Worm (Caenorhabditis elegans) whole organism, late embryonic: ENCODE data around the gene gpa-7.

ENCODE experiments used
- C08G9.2 ChIP-seq: sonication (generic microtip); optimal IDR thresholded peaks from 2 replicates; lab custom pipeline; 2016; ENCODE audit warnings: mild to moderate bottlenecking, missing genetic modification characterization, moderate library complexity, missing compliant biosample characterization
- C38D4.7 ChIP-seq: fragments of 200-800 bp; sonication (Bioruptor generic); optimal IDR thresholded peaks from 2 replicates; lab custom pipeline; 2018; ENCODE audit warnings: mild to moderate bottlenecking, missing genetic modification characterization, moderate library complexity, missing compliant biosample characterization
- F13H6.1 ChIP-seq: sonication (generic microtip); optimal IDR thresholded peaks from 2 replicates; lab custom pipeline; 2016; ENCODE audit warnings: missing genetic modification characterization, missing compliant biosample characterization
- K02D7.2 ChIP-seq: sonication (generic microtip); optimal IDR thresholded peaks from 2 replicates; lab custom pipeline; 2017; ENCODE audit warnings: mild to moderate bottlenecking, missing genetic modification characterization, missing compliant biosample characterization
- K09A11.1 ChIP-seq: sonication (generic microtip); optimal IDR thresholded peaks from 2 replicates; lab custom pipeline; 2017; ENCODE audit warnings: antibody characterized with exemption, mild to moderate bottlenecking, missing genetic modification characterization, missing compliant biosample characterization; ENCODE audit not compliant: insufficient read depth
- T23F11.4 ChIP-seq: fragments of 200-800 bp; sonication (Bioruptor generic); optimal IDR thresholded peaks from 2 replicates; lab custom pipeline; 2018; ENCODE audit warnings: mild to moderate bottlenecking, missing genetic modification characterization, missing compliant biosample characterization
- ahr-1 ChIP-seq: sonication (generic microtip); optimal IDR thresholded peaks from 2 replicates; lab custom pipeline; 2016; ENCODE audit warnings: missing genetic modification characterization, missing compliant biosample characterization
- ama-1 ChIP-seq: fragments of 150-350 bp; optimal IDR thresholded peaks from 2 replicates; lab custom pipeline; 2014
- ceh-18 ChIP-seq: sonication (generic microtip); optimal IDR thresholded peaks from 2 replicates; lab custom pipeline; 2016; ENCODE audit warnings: missing genetic modification characterization, missing compliant biosample characterization
- ceh-2 ChIP-seq: sonication (generic microtip); optimal IDR thresholded peaks from 2 replicates; lab custom pipeline; 2016; ENCODE audit warnings: missing genotype, missing genetic modification characterization, missing compliant biosample characterization
- ceh-22 ChIP-seq: sonication (generic microtip); optimal IDR thresholded peaks from 2 replicates; lab custom pipeline; 2017; ENCODE audit warnings: missing biosample characterization, missing genetic modification characterization
- ceh-24 ChIP-seq: sonication (generic microtip); optimal IDR thresholded peaks from 2 replicates; lab custom pipeline; 2016; ENCODE audit warnings: mild to moderate bottlenecking, missing genetic modification characterization, missing compliant biosample characterization
- ceh-30 ChIP-seq: fragments of 150-350 bp; optimal IDR thresholded peaks from 2 replicates; lab custom pipeline; 2014; ENCODE audit warnings: missing biosample characterization, missing genetic modification characterization
- ceh-31 ChIP-seq: sonication (generic microtip); optimal IDR thresholded peaks from 2 replicates; lab custom pipeline; 2016; ENCODE audit warnings: missing genetic modification characterization, missing compliant biosample characterization
- ceh-34 ChIP-seq: sonication (generic microtip); optimal IDR thresholded peaks from 2 replicates; lab custom pipeline; 2016; ENCODE audit warnings: mild to moderate bottlenecking, missing genetic modification characterization, missing compliant biosample characterization
- ceh-45 ChIP-seq: fragments of 200-800 bp; sonication (Bioruptor generic); IDR thresholded peaks from 2 replicates; pipeline ENCODE4 v1.3.6; 2022; ENCODE audit warnings: missing genetic modification reagents, missing genetic modification characterization, missing compliant biosample characterization
- ceh-48 ChIP-seq: sonication (generic microtip); optimal IDR thresholded peaks from 2 replicates; lab custom pipeline; 2016; ENCODE audit warnings: missing genetic modification characterization, inconsistent platforms, missing compliant biosample characterization
- ceh-6 ChIP-seq: fragments of 200-800 bp; sonication (Bioruptor generic); optimal IDR thresholded peaks from 2 replicates; lab custom pipeline; 2018; ENCODE audit warnings: mild to moderate bottlenecking, missing genetic modification characterization, missing compliant biosample characterization
- ceh-9 ChIP-seq: sonication (generic microtip); optimal IDR thresholded peaks from 2 replicates; lab custom pipeline; 2016; ENCODE audit warnings: mild to moderate bottlenecking, missing genetic modification characterization, inconsistent platforms, missing compliant biosample characterization
- che-1 ChIP-seq: sonication (generic microtip); optimal IDR thresholded peaks from 2 replicates; lab custom pipeline; 2016; ENCODE audit warnings: mild to moderate bottlenecking, missing genetic modification characterization, missing compliant biosample characterization
- elt-2 ChIP-seq: sonication (generic microtip); optimal IDR thresholded peaks from 2 replicates; lab custom pipeline; 2016; ENCODE audit warnings: missing genetic modification reagents, missing genetic modification characterization, missing compliant biosample characterization
- ets-4 ChIP-seq: sonication (generic microtip); optimal IDR thresholded peaks from 2 replicates; lab custom pipeline; 2016; ENCODE audit warnings: missing genetic modification characterization, missing compliant biosample characterization
- fkh-10 ChIP-seq: fragments of 150-350 bp; optimal IDR thresholded peaks from 2 replicates; lab custom pipeline; 2014; ENCODE audit warnings: missing biosample characterization, missing genetic modification reagents, missing genetic modification characterization
- fkh-6 ChIP-seq: sonication (generic microtip); optimal IDR thresholded peaks from 2 replicates; lab custom pipeline; 2016; ENCODE audit warnings: missing genetic modification characterization, missing compliant biosample characterization
- hlh-30 ChIP-seq: sonication (generic microtip); optimal IDR thresholded peaks from 2 replicates; lab custom pipeline; 2017; ENCODE audit warnings: antibody characterized with exemption, missing genetic modification characterization, missing compliant biosample characterization; ENCODE audit not compliant: insufficient read depth
- hlh-8 ChIP-seq: sonication (generic microtip); optimal IDR thresholded peaks from 2 replicates; lab custom pipeline; 2016; ENCODE audit warnings: missing genotype, missing genetic modification characterization, missing compliant biosample characterization
- nfya-1 ChIP-seq: sonication (generic microtip); optimal IDR thresholded peaks from 2 replicates; lab custom pipeline; 2017; ENCODE audit warnings: missing genetic modification characterization, mild to moderate bottlenecking, missing compliant biosample characterization, antibody characterized with exemption, moderate library complexity
- npax-4 ChIP-seq: sonication (generic microtip); optimal IDR thresholded peaks from 2 replicates; lab custom pipeline; 2016; ENCODE audit warnings: missing genetic modification characterization, missing compliant biosample characterization
- pag-3 ChIP-seq: sonication (generic microtip); optimal IDR thresholded peaks from 2 replicates; lab custom pipeline; 2016; ENCODE audit warnings: missing compliant biosample characterization, missing genetic modification characterization, borderline replicate concordance
- pat-9 ChIP-seq: fragments of 200-800 bp; sonication (Bioruptor generic); optimal IDR thresholded peaks from 2 replicates; lab custom pipeline; 2018; ENCODE audit warnings: mild to moderate bottlenecking, missing genetic modification characterization, moderate library complexity, missing compliant biosample characterization
- pax-1 ChIP-seq: fragments of 150-350 bp; optimal IDR thresholded peaks from 2 replicates; lab custom pipeline; 2014; ENCODE audit warnings: missing biosample characterization, missing genetic modification characterization
- pha-2 ChIP-seq: sonication (generic microtip); optimal IDR thresholded peaks from 2 replicates; lab custom pipeline; 2017; ENCODE audit warnings: mild to moderate bottlenecking, missing genetic modification characterization, missing compliant biosample characterization
- pha-4 ChIP-seq: fragments of 150-350 bp; optimal IDR thresholded peaks from 2 replicates; lab custom pipeline; 2018; ENCODE audit warnings: missing biosample characterization, missing genetic modification reagents, missing genetic modification characterization
- pros-1 ChIP-seq: fragments of 150-350 bp; optimal IDR thresholded peaks from 2 replicates; lab custom pipeline; 2014; ENCODE audit warnings: missing biosample characterization, missing genetic modification reagents, missing genetic modification characterization
- ref-2 ChIP-seq: sonication (generic microtip); optimal IDR thresholded peaks from 2 replicates; lab custom pipeline; 2016; ENCODE audit warnings: missing genetic modification characterization, missing compliant biosample characterization
- rnt-1 ChIP-seq: sonication (generic microtip); optimal IDR thresholded peaks from 2 replicates; lab custom pipeline; 2016; ENCODE audit warnings: missing genetic modification characterization, missing compliant biosample characterization
- sox-2 ChIP-seq: fragments of 200-800 bp; sonication (Bioruptor generic); IDR thresholded peaks from 2 replicates; pipeline ENCODE4 v1.3.6; 2022; ENCODE audit warnings: missing genetic modification reagents, missing genetic modification characterization, missing compliant biosample characterization
- sox-4 ChIP-seq: sonication (generic microtip); optimal IDR thresholded peaks from 2 replicates; lab custom pipeline; 2017; ENCODE audit warnings: mild to moderate bottlenecking, missing genetic modification characterization, inconsistent platforms, missing compliant biosample characterization
- tbx-2 ChIP-seq: sonication (generic microtip); optimal IDR thresholded peaks from 2 replicates; lab custom pipeline; 2016; ENCODE audit warnings: missing genetic modification characterization, missing compliant biosample characterization
- tbx-7 ChIP-seq: sonication (generic microtip); optimal IDR thresholded peaks from 2 replicates; lab custom pipeline; 2016; ENCODE audit warnings: missing genotype, missing genetic modification characterization, missing compliant biosample characterization
- ttx-3 ChIP-seq: sonication (generic microtip); optimal IDR thresholded peaks from 2 replicates; lab custom pipeline; 2016; ENCODE audit warnings: missing genetic modification reagents, missing genetic modification characterization, missing compliant biosample characterization
- unc-3 ChIP-seq, 2 experiments: fragments of 200-800 bp in 1 of 2; sonication (Bioruptor generic) in 1 of 2; sonication (generic microtip) in 1 of 2; conservative IDR thresholded peaks in 1 of 2; optimal IDR thresholded peaks in 1 of 2; 2 replicates each; pipeline versions ENCODE4 v1.3.6 to Lab custom; 2016 to 2022; ENCODE audit warnings: missing compliant biosample characterization in 2 of 2, missing genetic modification characterization in 2 of 2, missing genetic modification reagents in 1 of 2
- unc-42 ChIP-seq: sonication (generic microtip); optimal IDR thresholded peaks from 2 replicates; lab custom pipeline; 2016; ENCODE audit warnings: missing genotype, missing genetic modification characterization, missing compliant biosample characterization
- unc-55 ChIP-seq: sonication (generic microtip); optimal IDR thresholded peaks from 2 replicates; lab custom pipeline; 2017; ENCODE audit warnings: missing biosample characterization, missing genetic modification reagents, missing genetic modification characterization
- unc-86 ChIP-seq: sonication (generic microtip); optimal IDR thresholded peaks from 2 replicates; lab custom pipeline; 2016; ENCODE audit warnings: missing genetic modification characterization, missing compliant biosample characterization
- zip-5 ChIP-seq: sonication (generic microtip); optimal IDR thresholded peaks from 2 replicates; lab custom pipeline; 2016; ENCODE audit warnings: missing genetic modification characterization, missing compliant biosample characterization

The gpa-7 gene

DNA sequence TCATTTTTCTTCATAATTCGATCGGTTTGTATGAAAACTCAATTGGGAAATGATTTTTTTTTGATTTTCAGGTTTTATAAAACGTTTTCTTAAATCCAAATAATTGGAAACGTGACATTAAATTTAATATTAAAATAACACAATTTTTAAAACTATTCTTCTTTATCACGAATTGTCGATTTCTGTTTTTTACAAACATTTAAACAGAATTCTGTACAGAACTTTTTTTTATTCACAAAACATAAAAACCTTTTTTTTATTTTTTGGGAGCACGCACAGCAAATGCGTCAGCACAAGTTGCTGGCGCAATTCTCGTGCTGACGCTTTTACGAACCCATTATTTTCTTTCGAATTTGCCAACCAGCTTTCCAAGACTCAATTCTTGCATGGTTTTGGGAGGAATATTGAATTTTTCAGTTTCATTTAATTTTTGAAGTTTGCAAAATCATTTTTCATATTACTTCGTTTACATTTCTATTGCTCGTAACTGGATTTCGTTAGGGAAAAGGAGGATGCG is 30.0 kb upstream of the gpa-7 start, which contains the start of gene mpz-5 (continued):
- peak; percentile 19 for TF ChIP-seq unc-86 (tag; lab: Kevin White, UChicago)
- TF ChIP-seq sox-4: peak; percentile 6
- TF ChIP-seq sox-2 (GFP tag; lab: Robert Waterston, UW): no peak
- no peak for TF ChIP-seq pag-3 (tag; lab: Kevin White, UChicago)
- TF ChIP-seq K02D7.2: no peak
- TF ChIP-seq unc-3 (GFP tag; conservative IDR thresholded peaks at IDR 0.05; lab: Robert Waterston, UW): no peak
- no peak for TF ChIP-seq unc-3 (tag; optimal IDR thresholded peaks at IDR 0.05; lab: Kevin White, UChicago)
- TF ChIP-seq pros-1 (tag; lab: Kevin White, UChicago): no peak
- no peak for TF ChIP-seq ceh-6 (GFP tag; lab: Kevin White, UChicago)
- TF ChIP-seq ceh-45 (GFP tag; lab: Robert Waterston, UW): no peak
- TF ChIP-seq ceh-30 (tag; lab: Kevin White, UChicago): no peak
- TF ChIP-seq npax-4 (tag; lab: Kevin White, UChicago): no peak
- TF ChIP-seq rnt-1 (tag; lab: Kevin White, UChicago): no peak
- no peak for TF ChIP-seq T23F11.4 (GFP tag; lab: Kevin White, UChicago)
- peak; percentile 10 for TF ChIP-seq ceh-34 (tag; lab: Kevin White, UChicago)
- TF ChIP-seq ceh-18 (tag; lab: Kevin White, UChicago): no peak
- peak; percentile 40 for TF ChIP-seq nfya-1 (tag; lab: Kevin White, UChicago)
- no peak for TF ChIP-seq pax-1 (tag; lab: Kevin White, UChicago)
- no peak for TF ChIP-seq ceh-22 (tag; lab: Kevin White, UChicago)
- no peak for TF ChIP-seq pha-2 (tag; lab: Kevin White, UChicago)

DNA sequence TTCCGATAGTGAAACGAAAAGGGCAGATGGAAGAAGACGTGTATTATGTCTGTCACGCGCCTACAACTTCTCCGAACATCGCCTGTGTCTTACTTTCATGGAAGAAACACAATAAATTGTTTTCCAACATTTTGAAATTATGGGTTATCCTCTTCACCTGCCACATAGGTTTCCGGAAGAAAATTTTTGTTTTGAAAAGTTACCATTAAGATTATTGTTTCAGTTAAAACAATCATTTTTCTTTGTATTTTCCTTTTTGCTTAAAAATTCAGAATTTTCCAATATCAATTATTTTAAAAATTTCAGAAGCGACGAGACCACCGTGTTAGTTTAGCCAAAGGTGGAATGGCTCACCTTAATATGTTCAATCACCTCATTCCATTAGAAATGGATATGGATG is 29.2 kb upstream of the gpa-7 start, which contains the start of gene mask-1:
mask-1 (plus strand) TSS at position 301 of the 400 bp plus-strand sequence.
- TF ChIP-seq ama-1 (lab: Kevin White, UChicago): no peak
- TF ChIP-seq unc-42: no peak
- no peak for TF ChIP-seq ceh-31 (tag; lab: Kevin White, UChicago)
- TF ChIP-seq fkh-6 (tag; lab: Kevin White, UChicago): no peak
- no peak for TF ChIP-seq ahr-1
- no peak for TF ChIP-seq tbx-7 (tag; lab: Kevin White, UChicago)
- TF ChIP-seq ceh-6 (GFP tag; lab: Kevin White, UChicago): no peak
- no peak for TF ChIP-seq pha-4 (tag; lab: Kevin White, UChicago)
- TF ChIP-seq K09A11.1 (tag; lab: Kevin White, UChicago): no peak
- no peak for TF ChIP-seq fkh-10
- TF ChIP-seq ceh-34 (tag; lab: Kevin White, UChicago): no peak
- no peak for TF ChIP-seq pha-2 (tag; lab: Kevin White, UChicago)
- no peak for TF ChIP-seq sox-2 (GFP tag; lab: Robert Waterston, UW)
- no peak for TF ChIP-seq unc-86 (tag; lab: Kevin White, UChicago)
- no peak for TF ChIP-seq pat-9
- no peak for TF ChIP-seq C38D4.7 (GFP tag; lab: Kevin White, UChicago)

DNA sequence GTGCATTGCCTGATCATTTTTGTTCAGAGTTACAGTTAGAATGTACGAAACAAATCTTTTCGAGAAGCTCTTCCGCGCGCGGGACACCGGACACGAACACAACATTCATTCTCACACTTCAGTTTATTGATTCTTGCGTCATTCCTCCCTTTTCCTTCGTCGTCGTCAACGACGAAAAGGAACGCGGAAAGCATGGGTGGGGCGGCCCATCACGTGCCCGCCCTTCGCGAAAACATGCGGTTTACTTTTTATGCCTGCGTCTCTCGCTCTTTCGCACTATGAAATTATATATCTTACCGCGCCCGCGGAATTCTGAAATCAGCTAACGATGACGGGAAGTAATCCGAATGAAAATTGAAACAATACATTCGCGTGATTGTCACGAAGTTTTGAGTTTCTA is 23.2 kb upstream of the gpa-7 start:
- TF ChIP-seq ceh-24 (tag; lab: Kevin White, UChicago) (no peak), ceh-34 (tag; lab: Kevin White, UChicago) (peak; percentile 80), elt-2 (tag; lab: Kevin White, UChicago) (peak; percentile 7), tbx-2 (peak; percentile 24), che-1 (no peak), K09A11.1 (tag; lab: Kevin White, UChicago) (no peak), C08G9.2 (tag; lab: Kevin White, UChicago) (no peak), ref-2 (tag; lab: Kevin White, UChicago) (peak; percentile 39), ceh-48 (peak; percentile 93), ceh-2 (peak; percentile 2), rnt-1 (tag; lab: Kevin White, UChicago) (peak; percentile 71), ahr-1 (no peak), pha-4 (tag; lab: Kevin White, UChicago) (no peak), hlh-8 (no peak), ttx-3 (no peak), unc-42 (peak; percentile 41), unc-3 (GFP tag; conservative IDR thresholded peaks at IDR 0.05; lab: Robert Waterston, UW) (no peak), unc-3 (tag; optimal IDR thresholded peaks at IDR 0.05; lab: Kevin White, UChicago) (no peak), ceh-9 (tag; lab: Kevin White, UChicago) (no peak), zip-5 (no peak), F13H6.1 (no peak), ets-4 (tag; lab: Kevin White, UChicago) (peak; percentile 4), unc-55 (GFP tag; lab: Kevin White, UChicago) (peak; percentile 49), nfya-1 (tag; lab: Kevin White, UChicago) (peak; percentile 48), ceh-31 (tag; lab: Kevin White, UChicago) (peak; percentile 57), hlh-30 (tag; lab: Kevin White, UChicago) (peak; percentile 98)
